Fruit fly (Drosophila melanogaster) S2 (cell line): ENCODE data around the gene CG34417.

Experiments
- CG8478 ChIP-seq: fragments of >200 bp; optimal IDR thresholded peaks from 2 replicates; lab custom pipeline; 2018
- CTCF ChIP-seq, 2 experiments: fragments of >200 bp; optimal IDR thresholded peaks; 2 replicates each; lab custom pipeline; 2018

Gene CG34417

DNA sequence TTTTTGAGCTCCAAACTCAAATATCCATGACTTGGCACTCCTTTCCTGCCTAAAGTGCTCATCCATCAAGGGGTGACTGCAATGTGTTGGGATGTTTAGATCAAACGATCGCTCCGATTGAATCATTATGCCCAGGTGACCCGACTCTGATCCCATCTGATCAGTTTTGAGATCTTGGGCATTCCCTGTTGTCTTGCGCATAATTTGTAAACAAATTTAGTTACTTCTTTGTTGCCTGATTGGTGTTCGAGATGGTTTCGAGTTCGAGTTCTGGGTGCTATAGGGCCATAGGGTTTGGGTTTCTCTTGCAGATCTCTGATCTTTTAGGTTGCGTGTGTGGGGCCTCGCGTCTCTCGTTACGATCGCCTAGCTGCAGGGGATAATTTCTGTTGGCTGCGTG is 71.9 kb downstream of the CG34417 start:
- TF ChIP-seq CG8478 (lab: Kevin White, UChicago) = no peak
- TF ChIP-seq CTCF (optimal IDR thresholded peaks at IDR 0.05; lab: Kevin White, UChicago) = no peak

DNA sequence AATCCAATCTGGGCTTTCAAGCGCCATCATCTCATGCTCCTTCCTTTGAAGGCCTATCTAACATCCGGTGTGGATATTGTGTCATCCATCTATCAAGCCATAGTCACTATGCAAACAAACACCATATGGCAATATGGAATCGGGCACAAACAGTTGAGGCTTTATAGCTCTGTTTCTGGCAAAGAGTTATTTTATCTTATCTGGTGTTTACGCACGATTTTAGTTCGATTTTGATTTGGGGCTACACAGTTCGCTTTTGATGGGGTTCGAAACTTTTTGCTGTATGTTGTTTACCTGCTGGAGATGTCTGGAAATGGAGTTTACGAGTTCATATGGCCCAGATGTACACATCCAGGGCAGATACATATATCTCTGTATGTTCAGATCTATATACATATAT is 73.0 kb downstream of the CG34417 start:
- no peak for TF ChIP-seq CG8478 (lab: Kevin White, UChicago)
- no peak for TF ChIP-seq CTCF (optimal IDR thresholded peaks at IDR 0.05; lab: Kevin White, UChicago)

DNA sequence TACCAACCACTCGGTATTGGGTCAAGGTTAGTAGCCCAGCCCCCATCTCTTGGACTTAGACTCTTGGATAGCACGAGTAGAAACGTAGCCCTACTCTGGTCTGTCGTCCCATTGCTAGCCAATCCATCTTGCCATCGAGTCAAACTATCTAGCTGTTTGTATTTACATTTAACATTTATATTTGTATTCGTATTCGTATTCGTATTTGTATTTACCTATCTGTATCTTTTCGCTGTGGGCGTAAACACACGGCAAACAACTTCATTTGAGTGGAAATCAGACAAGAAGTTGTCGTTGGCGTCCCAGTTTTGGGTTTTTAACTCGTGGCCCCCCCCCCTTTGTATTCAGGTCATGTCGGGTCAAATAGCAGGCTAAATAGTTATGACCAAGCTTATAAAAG is 73.7 kb downstream of the CG34417 start:
- TF ChIP-seq CG8478 (lab: Kevin White, UChicago) = no peak
- TF ChIP-seq CTCF (optimal IDR thresholded peaks at IDR 0.05; lab: Kevin White, UChicago) = no peak

DNA sequence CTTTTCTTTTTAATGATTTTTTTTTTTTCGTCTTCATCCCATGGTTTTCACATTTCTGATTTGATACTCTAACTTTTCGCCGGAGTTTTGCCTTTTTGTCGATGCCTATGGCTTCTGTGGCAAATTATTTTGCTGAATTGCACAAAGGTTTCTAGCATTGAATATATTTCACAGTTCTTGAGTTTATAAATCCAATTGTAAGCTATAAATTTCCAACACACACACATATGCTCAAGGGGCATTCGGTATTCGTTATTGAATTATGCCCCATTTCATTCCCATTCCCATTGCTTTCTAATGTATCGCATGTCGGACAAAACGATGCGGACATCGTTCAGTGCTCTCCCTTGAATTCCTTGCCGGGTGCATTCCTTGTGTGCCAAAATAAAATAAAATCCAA is 74.9 kb downstream of the CG34417 start:
- TF ChIP-seq CG8478 (lab: Kevin White, UChicago) (no peak), CTCF (optimal IDR thresholded peaks at IDR 0.05; lab: Kevin White, UChicago) (no peak)

DNA sequence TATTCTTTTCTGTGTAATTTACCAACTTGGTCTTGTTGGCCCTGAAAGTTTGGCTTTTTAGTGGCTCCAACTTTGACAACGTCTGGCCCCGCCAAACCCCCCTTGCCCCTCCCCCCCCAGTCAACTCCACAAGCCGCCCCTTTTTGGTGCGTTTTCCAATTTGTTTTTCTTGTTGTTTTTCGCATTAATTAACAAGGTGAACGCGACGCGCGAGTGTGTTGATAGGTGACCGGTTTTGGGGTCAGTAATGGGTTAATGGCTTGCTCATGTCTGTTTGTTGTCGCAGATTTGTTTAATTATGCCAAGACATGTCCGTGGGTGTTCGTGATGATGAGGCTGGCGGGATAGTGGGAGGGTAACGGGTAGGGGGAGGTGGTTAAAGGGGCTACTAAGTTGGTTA is 76.2 kb downstream of the CG34417 start:
- TF ChIP-seq CG8478 (lab: Kevin White, UChicago) = no peak
- TF ChIP-seq CTCF (optimal IDR thresholded peaks at IDR 0.05; lab: Kevin White, UChicago) = no peak

DNA sequence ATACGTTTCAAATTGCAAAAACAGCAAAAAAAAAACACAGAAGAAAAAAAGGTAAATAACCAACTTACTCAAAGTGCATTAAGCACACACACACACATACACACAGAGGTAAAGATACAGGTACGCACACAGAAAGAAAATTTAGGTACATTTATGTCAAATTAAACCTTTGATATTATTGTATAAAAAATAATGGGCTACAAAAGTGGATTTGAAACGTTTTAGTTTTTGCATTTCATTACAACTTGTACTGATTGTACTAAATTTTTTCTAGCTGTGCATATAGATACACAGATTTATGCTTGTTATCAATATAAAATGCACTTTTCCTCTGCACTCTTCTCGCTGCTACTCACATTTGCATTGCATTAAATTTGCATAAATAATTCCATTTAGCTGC is 76.8 kb downstream of the CG34417 start:
- TF ChIP-seq CG8478 (lab: Kevin White, UChicago) (no peak), CTCF (optimal IDR thresholded peaks at IDR 0.05; lab: Kevin White, UChicago) (no peak)

DNA sequence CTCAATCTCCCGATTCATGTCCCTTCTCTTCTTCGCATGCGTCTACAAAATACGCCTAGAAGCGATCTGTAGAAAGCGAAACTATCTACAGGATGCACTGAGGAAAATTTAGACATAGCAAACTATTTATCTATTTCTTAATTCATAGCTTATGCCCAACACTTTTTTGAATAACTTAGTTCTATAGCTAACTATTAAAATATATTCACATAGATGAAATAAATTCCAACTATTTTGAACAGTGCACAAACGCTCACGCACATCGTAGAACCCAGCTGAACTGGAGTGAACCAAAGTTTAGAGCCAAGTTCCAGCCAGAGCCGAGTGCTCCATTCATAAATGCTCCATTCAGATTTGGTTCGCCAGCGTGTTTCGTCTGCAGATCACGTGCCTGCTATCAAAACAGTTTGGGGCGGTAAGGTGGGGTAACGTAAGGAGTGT is 81.0 kb downstream of the CG34417 start:
- TF ChIP-seq CTCF (optimal IDR thresholded peaks at IDR 0.05; lab: Kevin White, UChicago) = no peak
- no peak for TF ChIP-seq CG8478 (lab: Kevin White, UChicago)

DNA sequence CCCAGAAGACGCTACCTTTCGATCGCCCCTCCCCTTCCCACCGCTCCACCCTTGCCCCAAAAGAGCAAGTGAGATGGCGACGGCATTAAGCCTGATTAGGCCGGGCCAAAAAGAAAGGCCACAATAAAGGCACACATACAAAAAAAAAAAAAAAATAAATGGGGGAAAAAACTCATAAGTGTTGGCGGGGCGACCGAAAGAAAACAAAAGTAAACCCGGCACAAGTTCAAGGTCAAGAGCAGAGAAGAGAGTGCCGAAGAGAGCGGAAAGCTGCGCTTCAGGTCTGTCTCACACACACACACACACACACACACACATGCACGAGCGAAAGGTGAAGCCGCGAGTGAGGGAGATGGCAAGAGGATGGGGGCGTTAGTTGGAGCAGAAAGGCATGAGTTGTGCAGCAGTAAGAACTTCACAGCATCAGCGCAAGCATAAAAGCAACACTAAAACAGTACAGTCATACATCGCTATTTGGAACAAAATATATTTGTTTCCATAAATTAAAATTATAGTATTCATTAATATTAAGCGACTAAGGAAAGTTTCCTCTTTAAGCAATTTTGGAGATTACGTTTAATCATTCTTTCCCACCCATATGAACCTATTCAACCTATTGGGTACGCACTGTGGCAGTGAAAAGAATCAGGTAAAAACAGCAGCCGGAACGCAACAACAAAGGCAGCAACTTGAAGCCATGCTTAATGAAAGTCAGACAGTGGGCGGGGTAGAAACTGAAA is 83.6 kb downstream of the CG34417 start:
- TF ChIP-seq CTCF (optimal IDR thresholded peaks at IDR 0.05; lab: Kevin White, UChicago) (no peak), CG8478 (lab: Kevin White, UChicago) (no peak)

DNA sequence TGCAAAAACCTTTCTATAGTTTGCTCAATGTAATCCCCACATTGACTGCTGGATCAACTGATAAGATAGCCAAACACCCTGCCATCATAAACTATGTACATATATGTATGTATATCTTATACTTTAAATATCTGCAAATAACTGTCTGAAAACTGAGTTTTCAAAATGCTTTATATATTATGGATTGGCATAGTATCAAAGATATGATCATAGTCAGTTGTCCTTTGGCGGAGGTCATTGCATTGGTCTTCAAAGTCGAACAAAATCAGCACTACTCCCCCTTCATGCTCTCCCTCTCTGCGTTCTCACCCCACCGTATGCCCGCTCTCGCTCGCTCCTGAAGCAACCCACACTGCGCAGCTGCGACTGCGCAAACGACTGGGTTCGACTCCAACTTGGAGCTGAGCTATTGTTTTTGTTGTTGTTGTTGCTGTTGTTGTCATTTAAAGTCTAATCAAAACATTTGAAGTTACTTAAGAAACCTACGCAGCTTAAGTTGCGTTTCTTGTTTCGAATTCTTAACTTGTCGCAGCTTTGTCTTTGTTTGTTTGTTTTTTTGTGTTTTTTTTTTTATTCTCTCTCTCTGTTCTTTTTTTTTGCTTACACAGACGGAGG is 84.5 kb downstream of the CG34417 start:
- TF ChIP-seq CTCF (optimal IDR thresholded peaks at IDR 0.05; lab: Kevin White, UChicago) = no peak
- TF ChIP-seq CG8478 (lab: Kevin White, UChicago) = no peak

DNA sequence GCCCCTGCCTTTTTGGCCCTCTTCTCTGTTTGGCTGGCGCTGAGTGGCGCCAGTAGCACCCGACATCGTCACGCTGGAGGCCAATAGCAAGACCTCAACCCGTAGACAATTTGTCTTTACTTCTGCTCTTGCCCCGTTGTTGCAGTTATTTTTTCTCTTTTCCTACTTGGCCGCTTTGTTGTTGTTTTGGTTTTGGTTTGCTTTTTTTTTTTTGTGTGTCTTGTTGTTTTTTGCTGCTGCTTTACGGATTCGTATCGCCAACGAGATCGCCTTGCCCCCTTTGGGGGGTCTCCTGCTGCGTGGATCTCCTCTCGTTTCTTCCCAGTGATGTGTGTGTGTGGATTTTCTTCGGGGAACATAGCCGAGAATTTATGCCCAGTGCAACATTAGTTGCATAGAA is 91.3 kb downstream of the CG34417 start:
- TF ChIP-seq CG8478 (lab: Kevin White, UChicago) (no peak), CTCF (optimal IDR thresholded peaks at IDR 0.05; lab: Kevin White, UChicago) (no peak)

DNA sequence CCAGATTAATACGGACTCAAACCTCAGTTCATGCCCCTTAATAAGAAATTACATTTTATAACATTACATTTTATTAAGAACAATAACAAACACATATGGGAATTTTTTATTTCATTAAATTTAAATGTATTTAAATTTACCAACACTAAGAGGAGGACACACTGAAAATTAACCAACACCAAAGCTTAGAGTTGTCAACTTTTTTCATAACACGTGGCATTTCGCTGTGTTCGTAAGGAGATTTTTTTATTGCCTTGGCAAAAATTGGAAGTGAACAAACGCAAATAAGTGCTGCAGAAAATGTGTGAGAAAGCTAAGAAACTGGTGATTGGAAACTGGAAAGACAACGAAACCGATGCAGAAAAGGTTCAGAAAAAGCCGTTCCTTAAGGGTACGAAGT is 93.1 kb downstream of the CG34417 start, which contains the start of gene CG14443:
CG14443 (plus strand) TSS at position 301 of the 400 bp plus-strand sequence.
- TF ChIP-seq CG8478 (lab: Kevin White, UChicago) (no peak), CTCF (optimal IDR thresholded peaks at IDR 0.05; lab: Kevin White, UChicago) (no peak)

DNA sequence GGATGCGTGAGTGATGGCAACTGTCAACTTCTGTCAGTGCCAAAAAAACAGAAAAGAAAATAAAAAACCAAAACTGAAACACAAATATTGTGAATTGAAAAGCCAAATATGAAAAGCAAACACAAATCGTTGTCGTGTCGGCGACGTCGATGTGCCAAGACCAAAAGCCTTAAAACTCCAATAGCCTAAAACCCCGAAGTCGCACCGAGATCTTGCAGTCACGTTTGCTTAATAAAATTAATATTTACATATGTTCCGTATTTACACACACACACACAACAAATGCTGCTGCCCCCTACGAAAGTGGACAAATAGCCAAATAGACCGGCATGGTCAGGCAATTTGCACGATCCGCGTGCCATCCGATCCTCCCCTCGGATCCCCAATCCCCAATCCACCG is 97.6 kb downstream of the CG34417 start:
- no peak for TF ChIP-seq CG8478 (lab: Kevin White, UChicago)
